Fruit fly (Drosophila melanogaster) whole organism, embryonic: ENCODE data around the gene Sema5c.

Source experiments
- ATbp ChIP-seq: fragments of 200-800 bp; sonication (Bioruptor generic); optimal IDR thresholded peaks from 2 replicates; lab custom pipeline; 2017; ENCODE audit warnings: missing biosample characterization, mild to moderate bottlenecking, missing genetic modification characterization, missing genetic modification reagents
- BtbVII ChIP-seq: fragments of 200-800 bp; sonication (Bioruptor generic); optimal IDR thresholded peaks from 3 replicates; lab custom pipeline; 2017; ENCODE audit warnings: missing biosample characterization, mild to moderate bottlenecking, missing genetic modification characterization
- Bteb2 ChIP-seq: fragments of 200-800 bp; sonication (Bioruptor generic); optimal IDR thresholded peaks from 2 replicates; lab custom pipeline; 2016; ENCODE audit warnings: missing biosample characterization, missing genetic modification characterization
- CG10431 ChIP-seq: fragments of 200-800 bp; sonication (Bioruptor generic); optimal IDR thresholded peaks from 3 replicates; lab custom pipeline; 2018; ENCODE audit warnings: missing biosample characterization, mild to moderate bottlenecking, missing genetic modification characterization
- CG10979 ChIP-seq: fragments of 200-800 bp; sonication (Bioruptor generic); optimal IDR thresholded peaks from 2 replicates; lab custom pipeline; 2018; ENCODE audit warnings: missing biosample characterization, mild to moderate bottlenecking, missing genetic modification characterization, moderate library complexity
- CG11504 ChIP-seq: fragments of 200-800 bp; sonication (Bioruptor generic); optimal IDR thresholded peaks from 3 replicates; lab custom pipeline; 2019; ENCODE audit warnings: missing biosample characterization, mild to moderate bottlenecking, missing genetic modification characterization, moderate library complexity
- CG12071 ChIP-seq: fragments of 200-800 bp; sonication (Bioruptor generic); optimal IDR thresholded peaks from 3 replicates; lab custom pipeline; 2018; ENCODE audit warnings: missing biosample characterization, mild to moderate bottlenecking, missing genetic modification characterization
- CG15011 ChIP-seq: fragments of 200-800 bp; sonication (Bioruptor generic); optimal IDR thresholded peaks from 3 replicates; lab custom pipeline; 2018; ENCODE audit warnings: missing biosample characterization, mild to moderate bottlenecking, missing genetic modification characterization
- CG15479 ChIP-seq: fragments of 200-800 bp; sonication (Bioruptor generic); optimal IDR thresholded peaks from 3 replicates; lab custom pipeline; 2019; ENCODE audit warnings: missing biosample characterization, mild to moderate bottlenecking, missing genetic modification characterization, moderate library complexity
- CG15514 ChIP-seq: fragments of 200-800 bp; sonication (Bioruptor generic); optimal IDR thresholded peaks from 3 replicates; lab custom pipeline; 2017; ENCODE audit warnings: missing biosample characterization, missing genetic modification characterization, mild to moderate bottlenecking, moderate library complexity, missing genetic modification reagents
- CG15696 ChIP-seq: fragments of 200-800 bp; sonication (Bioruptor generic); optimal IDR thresholded peaks from 2 replicates; lab custom pipeline; 2019; ENCODE audit warnings: missing biosample characterization, mild to moderate bottlenecking, missing genetic modification characterization, moderate library complexity
- CG1603 ChIP-seq: fragments of 200-800 bp; sonication (Bioruptor generic); optimal IDR thresholded peaks from 2 replicates; lab custom pipeline; 2019; ENCODE audit warnings: missing biosample characterization, mild to moderate bottlenecking, missing genetic modification characterization, moderate library complexity
- CG17612 ChIP-seq: fragments of 200-800 bp; sonication (Bioruptor generic); IDR thresholded peaks from 2 replicates; pipeline ENCODE4 v1.3.6; 2022; ENCODE audit warnings: missing biosample characterization, missing genetic modification characterization
- CG18599 ChIP-seq: fragments of 200-800 bp; sonication (Bioruptor generic); optimal IDR thresholded peaks from 3 replicates; lab custom pipeline; 2017; ENCODE audit warnings: missing biosample characterization, missing genetic modification characterization, mild to moderate bottlenecking, moderate library complexity, missing genetic modification reagents
- CG30431 ChIP-seq: fragments of 200-800 bp; sonication (Bioruptor generic); optimal IDR thresholded peaks from 2 replicates; lab custom pipeline; 2017; ENCODE audit warnings: missing biosample characterization, missing genetic modification characterization
- CG33557 ChIP-seq: fragments of 200-800 bp; sonication (Bioruptor generic); optimal IDR thresholded peaks from 2 replicates; lab custom pipeline; 2019; ENCODE audit warnings: missing biosample characterization, mild to moderate bottlenecking, missing genetic modification characterization, moderate library complexity
- CG42726 ChIP-seq: fragments of 200-800 bp; sonication (Bioruptor generic); IDR thresholded peaks from 2 replicates; pipeline ENCODE4 v1.3.6; 2022; ENCODE audit warnings: missing biosample characterization, missing genetic modification characterization; ENCODE audit not compliant: partially characterized antibody
- CG4820 ChIP-seq: fragments of 200-800 bp; sonication (Bioruptor generic); optimal IDR thresholded peaks from 3 replicates; lab custom pipeline; 2016; ENCODE audit warnings: missing biosample characterization, missing genetic modification characterization
- CG6791 ChIP-seq: fragments of 200-800 bp; sonication (Bioruptor generic); IDR thresholded peaks from 3 replicates; pipeline ENCODE4 v1.3.6; 2022; ENCODE audit warnings: missing biosample characterization, missing genetic modification characterization; ENCODE audit not compliant: partially characterized antibody
- CG7556 ChIP-seq: fragments of 200-800 bp; sonication (Bioruptor generic); optimal IDR thresholded peaks from 2 replicates; lab custom pipeline; 2017; ENCODE audit warnings: missing biosample characterization, mild to moderate bottlenecking, missing genetic modification characterization
- CG8281 ChIP-seq: fragments of 200-800 bp; sonication (Bioruptor generic); optimal IDR thresholded peaks from 2 replicates; lab custom pipeline; 2018; ENCODE audit warnings: missing biosample characterization, mild to moderate bottlenecking, missing genetic modification characterization, moderate library complexity
- CG9817 ChIP-seq: fragments of 200-800 bp; sonication (Bioruptor generic); optimal IDR thresholded peaks from 2 replicates; lab custom pipeline; 2018; ENCODE audit warnings: missing biosample characterization, mild to moderate bottlenecking, missing genetic modification characterization, moderate library complexity
- CrebB ChIP-seq: fragments of 200-800 bp; sonication (Bioruptor generic); optimal IDR thresholded peaks from 3 replicates; lab custom pipeline; 2018; ENCODE audit warnings: missing biosample characterization, mild to moderate bottlenecking, missing genetic modification characterization
- E2f1 ChIP-seq: fragments of 200-800 bp; sonication (Bioruptor generic); IDR thresholded peaks from 2 replicates; pipeline ENCODE4 v1.3.6; 2022; ENCODE audit warnings: missing biosample characterization, missing genetic modification characterization
- E2f2 ChIP-seq: fragments of 200-800 bp; sonication (Bioruptor generic); IDR thresholded peaks from 2 replicates; pipeline ENCODE4 v1.3.6; 2022; ENCODE audit warnings: missing biosample characterization, missing genetic modification characterization
- Fer1 ChIP-seq: fragments of 200-800 bp; sonication (Bioruptor generic); optimal IDR thresholded peaks from 2 replicates; lab custom pipeline; 2017; ENCODE audit warnings: missing biosample characterization, mild to moderate bottlenecking, missing genetic modification characterization
- Mad ChIP-seq: fragments of 200-800 bp; sonication (Bioruptor generic); optimal IDR thresholded peaks from 2 replicates; lab custom pipeline; 2016; ENCODE audit warnings: missing biosample characterization, missing genetic modification characterization
- Med ChIP-seq: fragments of 200-800 bp; sonication (Bioruptor generic); peaks from one replicate; lab custom pipeline; 2016; ENCODE audit warnings: missing biosample characterization, missing genetic modification characterization, mild to moderate bottlenecking, inconsistent platforms, moderate library complexity
- Rfx ChIP-seq: fragments of 200-800 bp; sonication (Bioruptor generic); IDR thresholded peaks from 2 replicates; pipeline ENCODE4 v1.3.6; 2022; ENCODE audit warnings: missing biosample characterization, missing genetic modification characterization
- Sin3A ChIP-seq: fragments of >200 bp; optimal IDR thresholded peaks from 2 replicates; lab custom pipeline; 2018
- Tbp ChIP-seq: fragments of >200 bp; optimal IDR thresholded peaks from 2 replicates; lab custom pipeline; 2018; ENCODE audit warnings: missing biosample characterization, missing genetic modification characterization
- crol ChIP-seq: fragments of 200-800 bp; sonication (Bioruptor generic); IDR thresholded peaks from 2 replicates; pipeline ENCODE4 v1.3.6; 2022; ENCODE audit warnings: missing biosample characterization, missing genetic modification characterization
- crp ChIP-seq, 2 experiments: fragments of 200-800 bp; sonication (Bioruptor generic); optimal IDR thresholded peaks; 2 replicates in 1 of 2; 3 replicates in 1 of 2; lab custom pipeline; 2017; ENCODE audit warnings: missing biosample characterization in 2 of 2, missing genetic modification characterization in 2 of 2, mild to moderate bottlenecking in 1 of 2, moderate library complexity in 1 of 2
- cwo ChIP-seq: fragments of 200-800 bp; sonication (Bioruptor generic); optimal IDR thresholded peaks from 3 replicates; lab custom pipeline; 2017; ENCODE audit warnings: missing biosample characterization, missing genetic modification characterization, mild to moderate bottlenecking, moderate library complexity, missing genetic modification reagents
- jigr1 ChIP-seq: fragments of 200-800 bp; sonication (Bioruptor generic); IDR thresholded peaks from 3 replicates; pipeline ENCODE4 v1.3.6; 2022; ENCODE audit warnings: missing biosample characterization, missing genetic modification characterization
- ken ChIP-seq: fragments of 200-800 bp; sonication (Bioruptor generic); IDR thresholded peaks from 3 replicates; pipeline ENCODE4 v1.3.6; 2022; ENCODE audit warnings: missing biosample characterization, missing genetic modification characterization
- lab ChIP-seq: fragments of 200-800 bp; sonication (Bioruptor generic); optimal IDR thresholded peaks from 3 replicates; lab custom pipeline; 2017; ENCODE audit warnings: missing biosample characterization, missing genetic modification characterization, mild to moderate bottlenecking, moderate library complexity, missing genetic modification reagents
- lola ChIP-seq, 3 experiments: fragments of >200 bp in 2 of 3; fragments of 200-800 bp in 1 of 3; sonication (Bioruptor generic) in 1 of 3; optimal IDR thresholded peaks; 2 replicates each; lab custom pipeline; 2017 to 2019; ENCODE audit warnings: missing biosample characterization in 3 of 3, missing genetic modification characterization in 3 of 3, mild to moderate bottlenecking in 1 of 3, moderate library complexity in 1 of 3
- nmo ChIP-seq: fragments of 200-800 bp; sonication (Bioruptor generic); optimal IDR thresholded peaks from 2 replicates; lab custom pipeline; 2018; ENCODE audit warnings: missing biosample characterization, mild to moderate bottlenecking, missing genetic modification characterization, moderate library complexity
- onecut ChIP-seq: fragments of 200-800 bp; sonication (Bioruptor generic); IDR thresholded peaks from 2 replicates; pipeline ENCODE4 v1.3.6; 2022; ENCODE audit warnings: missing biosample characterization, missing genetic modification characterization
- pb ChIP-seq: fragments of 200-800 bp; sonication (Bioruptor generic); optimal IDR thresholded peaks from 3 replicates; lab custom pipeline; 2016; ENCODE audit warnings: missing biosample characterization, missing genetic modification characterization
- prd ChIP-seq, 3 experiments: fragments of >200 bp in 2 of 3; fragments of 200-800 bp in 1 of 3; sonication (Bioruptor generic) in 1 of 3; optimal IDR thresholded peaks in 2 of 3; IDR thresholded peaks in 1 of 3; 2 replicates in 2 of 3; 3 replicates in 1 of 3; pipeline versions ENCODE4 v1.3.6 to Lab custom; 2017 to 2022; ENCODE audit warnings: missing biosample characterization in 1 of 3, missing genetic modification characterization in 1 of 3
- pum ChIP-seq: fragments of 200-800 bp; sonication (Bioruptor generic); optimal IDR thresholded peaks from 2 replicates; lab custom pipeline; 2016; ENCODE audit warnings: missing biosample characterization, missing genetic modification characterization
- so ChIP-seq: fragments of 200-800 bp; sonication (Bioruptor generic); IDR thresholded peaks from 3 replicates; pipeline ENCODE4 v1.3.6; 2022; ENCODE audit warnings: missing biosample characterization, missing genetic modification characterization
- tio ChIP-seq: fragments of 200-800 bp; sonication (Bioruptor generic); optimal IDR thresholded peaks from 2 replicates; lab custom pipeline; 2017; ENCODE audit warnings: missing biosample characterization, missing genetic modification characterization, inconsistent platforms
- tup ChIP-seq: fragments of 200-800 bp; sonication (Bioruptor generic); optimal IDR thresholded peaks from 2 replicates; lab custom pipeline; 2016; ENCODE audit warnings: missing biosample characterization, mild to moderate bottlenecking, missing genetic modification characterization, moderate library complexity
- tx ChIP-seq: fragments of 200-800 bp; sonication (Bioruptor generic); optimal IDR thresholded peaks from 2 replicates; lab custom pipeline; 2016; ENCODE audit warnings: missing biosample characterization, missing genetic modification characterization
- yki ChIP-seq: fragments of >200 bp; optimal IDR thresholded peaks from 3 replicates; lab custom pipeline; 2018

Gene Sema5c

dm6 chr3L:12078551-12079318 lies 2.9 kb downstream of the Sema5c start (continued):
- TF ChIP-seq ken (GFP tag; lab: Robert Waterston, UW) = no peak
- TF ChIP-seq ATbp (GFP tag; lab: Kevin White, UChicago) = peak; percentile 61
- no peak for TF ChIP-seq jigr1 (GFP tag; lab: Robert Waterston, UW)
- no peak for TF ChIP-seq Bteb2
- no peak for TF ChIP-seq yki (lab: Kevin White, UChicago)
- TF ChIP-seq CG42726 = no peak
- no peak for TF ChIP-seq so (GFP tag; lab: Robert Waterston, UW)
- TF ChIP-seq CG17612 (GFP tag; lab: Robert Waterston, UW) = no peak
- TF ChIP-seq CrebB (tag; lab: Kevin White, UChicago) = peak; percentile 10
- peak; percentile 14 for TF ChIP-seq CG15479 (GFP tag; lab: Kevin White, UChicago)
- TF ChIP-seq E2f1 (GFP tag; lab: Robert Waterston, UW) = no peak
- TF ChIP-seq CG11504 = peak; percentile 16
- peak; percentile 16 for TF ChIP-seq CG1603 (tag; lab: Kevin White, UChicago)
- peak; percentile 24 for TF ChIP-seq CG7556
- peak; percentile 43 for TF ChIP-seq BtbVII
- TF ChIP-seq pb = no peak
- TF ChIP-seq CG8281 (tag; lab: Kevin White, UChicago) = peak; percentile 65
- TF ChIP-seq Sin3A (lab: Kevin White, UChicago) = no peak
- TF ChIP-seq tup (GFP tag; lab: Kevin White, UChicago) = no peak
- TF ChIP-seq pum (GFP tag; lab: Kevin White, UChicago) = no peak
- peak; percentile 50 for TF ChIP-seq CG15696
- no peak for TF ChIP-seq Tbp (GFP tag; lab: Kevin White, UChicago)
- TF ChIP-seq CG10431 (GFP tag; lab: Kevin White, UChicago) = peak; percentile 62
- TF ChIP-seq tx (GFP tag; lab: Kevin White, UChicago) = no peak
- TF ChIP-seq lola (GFP tag; optimal IDR thresholded peaks at IDR 0.05; lab: Kevin White, UChicago) = peak in 1 of 3 experiments; percentile 5
- peak; percentile 38 for TF ChIP-seq lab (GFP tag; lab: Kevin White, UChicago)
- no peak for TF ChIP-seq prd (optimal IDR thresholded peaks at IDR 0.05; lab: Kevin White, UChicago)
- TF ChIP-seq prd (GFP tag; IDR thresholded peaks at IDR 0.05; lab: Robert Waterston, UW) = 0 out of 3 replicates have a peak, but pooled peaks have one; percentile 24
- TF ChIP-seq onecut (GFP tag; lab: Robert Waterston, UW) = no peak
- TF ChIP-seq CG15011 (GFP tag; lab: Kevin White, UChicago) = no peak
- peak; percentile 14 for TF ChIP-seq Med
- TF ChIP-seq E2f2 (GFP tag; lab: Robert Waterston, UW) = peak; percentile 15; the same call in 1 of the 2 replicates
- peak; percentile 23 for TF ChIP-seq CG15514 (GFP tag; lab: Kevin White, UChicago)
- no peak for TF ChIP-seq nmo (GFP tag; lab: Kevin White, UChicago)
- TF ChIP-seq CG6791 = no peak
- TF ChIP-seq CG18599 (GFP tag; lab: Kevin White, UChicago) = peak; percentile 16
- TF ChIP-seq crp (GFP tag; optimal IDR thresholded peaks at IDR 0.05; lab: Kevin White, UChicago) = no peak
- TF ChIP-seq tio (GFP tag; lab: Kevin White, UChicago) = no peak
- TF ChIP-seq crol (GFP tag; lab: Robert Waterston, UW) = no peak
- no peak for TF ChIP-seq Mad (GFP tag; lab: Kevin White, UChicago)
- no peak for TF ChIP-seq CG30431
- TF ChIP-seq CG12071 (GFP tag; lab: Kevin White, UChicago) = peak; percentile 35
- peak; percentile 27 for TF ChIP-seq Fer1
- TF ChIP-seq CG9817 (tag; lab: Kevin White, UChicago) = peak; percentile 2
- peak; percentile 69 for TF ChIP-seq CG33557 (GFP tag; lab: Kevin White, UChicago)
- no peak for TF ChIP-seq cwo (GFP tag; lab: Kevin White, UChicago)
- no peak for TF ChIP-seq CG4820
- TF ChIP-seq CG10979 (tag; lab: Kevin White, UChicago) = peak; percentile 6
- TF ChIP-seq Rfx (GFP tag; lab: Robert Waterston, UW) = 0 out of 2 replicates have a peak, but pooled peaks have one; percentile 18
